Worm (Caenorhabditis elegans) whole organism, midembryonic: Measurements from ENCODE around the gene syg-2.

Source experiments
- T22C8.4 ChIP-seq: fragments of 200-800 bp; sonication (Bioruptor generic); IDR thresholded peaks from 2 replicates; pipeline ENCODE4 v1.3.6; 2022; ENCODE audit warnings: missing genetic modification characterization, missing compliant biosample characterization
- cog-1 ChIP-seq: sonication (generic microtip); optimal IDR thresholded peaks from 2 replicates; lab custom pipeline; 2016; ENCODE audit warnings: missing genetic modification characterization, missing compliant biosample characterization
- flt-1 ChIP-seq: fragments of 200-800 bp; sonication (Bioruptor generic); IDR thresholded peaks from 2 replicates; pipeline ENCODE4 v1.3.6; 2022; ENCODE audit warnings: missing genetic modification characterization, missing compliant biosample characterization
- klf-2 ChIP-seq: fragments of 200-800 bp; sonication (Bioruptor generic); conservative IDR thresholded peaks from 2 replicates; pipeline ENCODE4 v1.3.6; 2022; ENCODE audit warnings: missing genetic modification reagents, missing genetic modification characterization, missing compliant biosample characterization
- med-1 ChIP-seq: sonication (generic microtip); optimal IDR thresholded peaks from 2 replicates; lab custom pipeline; 2017; ENCODE audit warnings: missing genetic modification characterization, mild to moderate bottlenecking, missing compliant biosample characterization, antibody characterized with exemption, missing genetic modification reagents; ENCODE audit not compliant: insufficient read depth
- ref-1 ChIP-seq: fragments of 200-800 bp; sonication (Bioruptor generic); conservative IDR thresholded peaks from 2 replicates; pipeline ENCODE4 v1.3.6; 2022; ENCODE audit warnings: missing genetic modification reagents, missing genetic modification characterization, missing compliant biosample characterization
- tab-1 ChIP-seq: fragments of 200-800 bp; sonication (Bioruptor generic); IDR thresholded peaks from 2 replicates; pipeline ENCODE4 v1.3.6; 2022; ENCODE audit warnings: missing genetic modification characterization, missing compliant biosample characterization
- ztf-23 ChIP-seq: fragments of 200-800 bp; sonication (Bioruptor generic); IDR thresholded peaks from 2 replicates; pipeline ENCODE4 v1.3.6; 2022; ENCODE audit warnings: missing genetic modification reagents, missing genetic modification characterization, missing compliant biosample characterization
- ztf-29 ChIP-seq: fragments of 200-800 bp; sonication (Bioruptor generic); IDR thresholded peaks from 2 replicates; pipeline ENCODE4 v1.3.6; 2022; ENCODE audit warnings: missing genetic modification reagents, missing genetic modification characterization, missing compliant biosample characterization

DNA sequence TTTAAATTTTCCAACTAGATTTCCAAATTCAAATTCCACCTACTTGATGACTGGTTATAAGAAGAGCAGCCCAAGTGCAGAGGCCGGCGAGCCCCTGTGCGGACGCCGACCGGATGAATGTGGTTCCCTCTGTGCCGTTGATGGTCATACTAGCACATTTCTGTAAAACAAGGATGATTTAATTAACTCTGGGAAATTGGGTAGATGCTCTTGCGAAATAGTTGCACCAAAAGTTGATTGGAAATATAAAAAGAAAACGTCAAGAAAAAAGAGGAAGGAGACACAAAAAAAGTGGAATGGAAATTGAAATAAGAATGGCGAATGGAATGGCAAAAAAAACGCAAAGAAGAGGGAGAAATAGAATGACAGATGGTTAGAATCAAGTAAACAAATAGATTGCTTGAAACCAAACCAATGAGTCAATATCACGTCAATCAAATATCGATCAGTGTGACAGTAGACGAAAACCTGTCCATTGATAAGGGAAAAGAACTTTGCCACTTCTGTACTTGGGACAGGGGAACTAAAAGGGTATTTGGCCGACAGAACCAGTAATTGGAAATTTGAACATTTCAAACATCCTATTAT is 52.0 kb downstream of the syg-2 start, which contains the start of gene tmem-184:
- no peak for TF ChIP-seq ztf-23 (GFP tag; lab: Robert Waterston, UW)
- TF ChIP-seq med-1, result no peak
- TF ChIP-seq T22C8.4, result no peak
- TF ChIP-seq cog-1 (tag; lab: Kevin White, UChicago), result no peak
- no peak for TF ChIP-seq ref-1 (GFP tag; lab: Robert Waterston, UW)
- TF ChIP-seq flt-1, result no peak
- TF ChIP-seq tab-1 (GFP tag; lab: Robert Waterston, UW), result no peak
- TF ChIP-seq ztf-29 (GFP tag; lab: Robert Waterston, UW), result no peak
- TF ChIP-seq klf-2 (GFP tag; lab: Robert Waterston, UW), result no peak
